Fruit fly (Drosophila melanogaster) whole organism, embryonic: ENCODE measurements around the gene Acat1.

Experiments used
- CG12104 ChIP-seq: fragments of 200-800 bp; sonication (Bioruptor generic); optimal IDR thresholded peaks from 3 replicates; lab custom pipeline; 2016; ENCODE audit warnings: missing biosample characterization, missing genetic modification characterization
- CG13287 ChIP-seq: fragments of 200-800 bp; sonication (Bioruptor generic); IDR thresholded peaks from 2 replicates; pipeline ENCODE4 v1.3.6; 2022; ENCODE audit warnings: missing biosample characterization, missing genetic modification characterization; ENCODE audit not compliant: partially characterized antibody
- CG14710 ChIP-seq: fragments of 200-800 bp; sonication (Bioruptor generic); optimal IDR thresholded peaks from 3 replicates; lab custom pipeline; 2019; ENCODE audit warnings: missing biosample characterization, mild to moderate bottlenecking, missing genetic modification characterization, moderate library complexity
- CG17802 ChIP-seq: fragments of 200-800 bp; sonication (Bioruptor generic); optimal IDR thresholded peaks from 2 replicates; lab custom pipeline; 2018; ENCODE audit warnings: missing biosample characterization, mild to moderate bottlenecking, missing genetic modification characterization, moderate library complexity
- CG1792 ChIP-seq: fragments of 200-800 bp; sonication (Bioruptor generic); optimal IDR thresholded peaks from 2 replicates; lab custom pipeline; 2016; ENCODE audit warnings: missing biosample characterization, missing genetic modification characterization
- CG1832 ChIP-seq: fragments of 200-800 bp; sonication (Bioruptor generic); optimal IDR thresholded peaks from 2 replicates; lab custom pipeline; 2017; ENCODE audit warnings: missing biosample characterization, mild to moderate bottlenecking, missing genetic modification characterization, inconsistent platforms
- CG34224 ChIP-seq: fragments of 200-800 bp; sonication (Bioruptor generic); IDR thresholded peaks from 3 replicates; pipeline ENCODE4 v1.3.6; 2022; ENCODE audit warnings: missing biosample characterization, missing genetic modification characterization; ENCODE audit not compliant: partially characterized antibody
- CG7357 ChIP-seq: fragments of 200-800 bp; sonication (Bioruptor generic); IDR thresholded peaks from 3 replicates; pipeline ENCODE4 v1.3.6; 2022; ENCODE audit warnings: missing biosample characterization, missing genetic modification characterization
- CG7556 ChIP-seq: fragments of 200-800 bp; sonication (Bioruptor generic); optimal IDR thresholded peaks from 2 replicates; lab custom pipeline; 2017; ENCODE audit warnings: missing biosample characterization, mild to moderate bottlenecking, missing genetic modification characterization
- CG8478 ChIP-seq: fragments of >200 bp; optimal IDR thresholded peaks from 2 replicates; lab custom pipeline; 2018
- CoRest ChIP-seq: fragments of 200-800 bp; sonication (Bioruptor generic); optimal IDR thresholded peaks from 3 replicates; lab custom pipeline; 2018; ENCODE audit warnings: missing biosample characterization, mild to moderate bottlenecking, missing genetic modification characterization, moderate library complexity
- Deaf1 ChIP-seq: fragments of 200-800 bp; optimal IDR thresholded peaks from 3 replicates; lab custom pipeline; 2019; ENCODE audit warnings: missing biosample characterization, mild to moderate bottlenecking, missing genetic modification characterization, moderate library complexity
- Dek ChIP-seq: fragments of 200-800 bp; sonication (Bioruptor generic); optimal IDR thresholded peaks from 3 replicates; lab custom pipeline; 2019; ENCODE audit warnings: missing biosample characterization, mild to moderate bottlenecking, missing genetic modification characterization, moderate library complexity
- Dp ChIP-seq: fragments of 200-800 bp; sonication (Bioruptor generic); optimal IDR thresholded peaks from 2 replicates; lab custom pipeline; 2018; ENCODE audit warnings: missing biosample characterization, mild to moderate bottlenecking, missing genetic modification characterization, moderate library complexity
- Hr78 ChIP-seq, 2 experiments: fragments of 200-800 bp in 1 of 2; fragments of >200 bp in 1 of 2; sonication (Bioruptor generic) in 1 of 2; optimal IDR thresholded peaks; 2 replicates each; lab custom pipeline; 2017 to 2019; ENCODE audit warnings: missing biosample characterization in 2 of 2, missing genetic modification characterization in 2 of 2, mild to moderate bottlenecking in 1 of 2, moderate library complexity in 1 of 2
- MTF-1 ChIP-seq: fragments of 200-800 bp; sonication (Bioruptor generic); optimal IDR thresholded peaks from 2 replicates; lab custom pipeline; 2018; ENCODE audit warnings: missing biosample characterization, mild to moderate bottlenecking, missing genetic modification characterization, borderline replicate concordance
- Med ChIP-seq: fragments of 200-800 bp; sonication (Bioruptor generic); peaks from one replicate; lab custom pipeline; 2016; ENCODE audit warnings: missing biosample characterization, missing genetic modification characterization, mild to moderate bottlenecking, inconsistent platforms, moderate library complexity
- Meics ChIP-seq: fragments of 200-800 bp; sonication (Bioruptor generic); optimal IDR thresholded peaks from 2 replicates; lab custom pipeline; 2017; ENCODE audit warnings: missing biosample characterization, mild to moderate bottlenecking, missing genetic modification characterization
- Nf-YB ChIP-seq: fragments of 200-800 bp; sonication (Bioruptor generic); optimal IDR thresholded peaks from 3 replicates; lab custom pipeline; 2019; ENCODE audit warnings: missing biosample characterization, mild to moderate bottlenecking, missing genetic modification characterization, moderate library complexity
- Stat92E ChIP-seq, 3 experiments: fragments of >200 bp in 2 of 3; fragments of 200-800 bp in 1 of 3; sonication (Bioruptor generic) in 1 of 3; optimal IDR thresholded peaks; 2 replicates each; lab custom pipeline; 2017 to 2019; ENCODE audit warnings: missing biosample characterization in 3 of 3, missing genetic modification characterization in 3 of 3, mild to moderate bottlenecking in 1 of 3, moderate library complexity in 1 of 3
- Trl ChIP-seq, 3 experiments: fragments of >200 bp in 2 of 3; fragments of 200-800 bp in 1 of 3; sonication (Bioruptor generic) in 1 of 3; optimal IDR thresholded peaks; 2 replicates in 1 of 3; 3 replicates in 2 of 3; lab custom pipeline; 2016 to 2017; ENCODE audit warnings: missing biosample characterization in 1 of 3, missing genetic modification characterization in 1 of 3
- bsh ChIP-seq, 2 experiments: fragments of 200-800 bp; sonication (Bioruptor generic); optimal IDR thresholded peaks; 2 replicates each; lab custom pipeline; 2017 to 2018; ENCODE audit warnings: mild to moderate bottlenecking in 2 of 2, missing biosample characterization in 2 of 2, missing genetic modification characterization in 2 of 2, moderate library complexity in 1 of 2
- btn ChIP-seq: fragments of 200-800 bp; sonication (Bioruptor generic); optimal IDR thresholded peaks from 2 replicates; lab custom pipeline; 2016; ENCODE audit warnings: missing biosample characterization, missing genetic modification characterization
- cg ChIP-seq: fragments of 200-800 bp; sonication (Bioruptor generic); optimal IDR thresholded peaks from 3 replicates; lab custom pipeline; 2019; ENCODE audit warnings: missing biosample characterization, mild to moderate bottlenecking, missing genetic modification characterization, moderate library complexity
- chinmo ChIP-seq: fragments of 200-800 bp; sonication (Bioruptor generic); IDR thresholded peaks from 4 replicates; pipeline ENCODE4 v1.3.6; 2022; ENCODE audit warnings: missing biosample characterization, missing genetic modification characterization; ENCODE audit not compliant: partially characterized antibody
- crol ChIP-seq: fragments of 200-800 bp; sonication (Bioruptor generic); IDR thresholded peaks from 2 replicates; pipeline ENCODE4 v1.3.6; 2022; ENCODE audit warnings: missing biosample characterization, missing genetic modification characterization
- cwo ChIP-seq: fragments of 200-800 bp; sonication (Bioruptor generic); optimal IDR thresholded peaks from 3 replicates; lab custom pipeline; 2017; ENCODE audit warnings: missing biosample characterization, missing genetic modification characterization, mild to moderate bottlenecking, moderate library complexity, missing genetic modification reagents
- gcm2 ChIP-seq: fragments of 200-800 bp; sonication (Bioruptor generic); optimal IDR thresholded peaks from 2 replicates; lab custom pipeline; 2016; ENCODE audit warnings: missing biosample characterization, missing genetic modification characterization
- h ChIP-seq: fragments of >200 bp; optimal IDR thresholded peaks from 2 replicates; lab custom pipeline; 2017
- kni ChIP-seq: fragments of 200-800 bp; sonication (Bioruptor generic); optimal IDR thresholded peaks from 3 replicates; lab custom pipeline; 2017; ENCODE audit warnings: mild to moderate bottlenecking, missing biosample characterization, missing genetic modification reagents, missing genetic modification characterization
- nerfin-1 ChIP-seq: fragments of 200-800 bp; sonication (Bioruptor generic); optimal IDR thresholded peaks from 3 replicates; lab custom pipeline; 2019; ENCODE audit warnings: missing biosample characterization, mild to moderate bottlenecking, missing genetic modification characterization, moderate library complexity
- nom ChIP-seq: fragments of 200-800 bp; sonication (Bioruptor generic); optimal IDR thresholded peaks from 2 replicates; lab custom pipeline; 2017; ENCODE audit warnings: missing biosample characterization, missing genetic modification characterization, mild to moderate bottlenecking, moderate library complexity, missing genetic modification reagents
- onecut ChIP-seq: fragments of 200-800 bp; sonication (Bioruptor generic); IDR thresholded peaks from 2 replicates; pipeline ENCODE4 v1.3.6; 2022; ENCODE audit warnings: missing biosample characterization, missing genetic modification characterization
- pros ChIP-seq: fragments of 200-800 bp; sonication (Bioruptor generic); optimal IDR thresholded peaks from 3 replicates; lab custom pipeline; 2019; ENCODE audit warnings: missing biosample characterization, mild to moderate bottlenecking, missing genetic modification characterization, moderate library complexity
- sens-2 ChIP-seq: fragments of 200-800 bp; sonication (Bioruptor generic); IDR thresholded peaks from 2 replicates; pipeline ENCODE4 v1.3.6; 2022; ENCODE audit warnings: missing biosample characterization, missing genetic modification characterization
- seq ChIP-seq: fragments of 200-800 bp; sonication (Bioruptor generic); IDR thresholded peaks from 2 replicates; pipeline ENCODE4 v1.3.6; 2022; ENCODE audit warnings: missing biosample characterization, missing genetic modification characterization
- tna ChIP-seq: fragments of 200-800 bp; sonication (Bioruptor generic); IDR thresholded peaks from 2 replicates; pipeline ENCODE4 v1.3.6; 2022; ENCODE audit warnings: missing biosample characterization, missing genetic modification characterization; ENCODE audit not compliant: partially characterized antibody

Gene Acat1

DNA sequence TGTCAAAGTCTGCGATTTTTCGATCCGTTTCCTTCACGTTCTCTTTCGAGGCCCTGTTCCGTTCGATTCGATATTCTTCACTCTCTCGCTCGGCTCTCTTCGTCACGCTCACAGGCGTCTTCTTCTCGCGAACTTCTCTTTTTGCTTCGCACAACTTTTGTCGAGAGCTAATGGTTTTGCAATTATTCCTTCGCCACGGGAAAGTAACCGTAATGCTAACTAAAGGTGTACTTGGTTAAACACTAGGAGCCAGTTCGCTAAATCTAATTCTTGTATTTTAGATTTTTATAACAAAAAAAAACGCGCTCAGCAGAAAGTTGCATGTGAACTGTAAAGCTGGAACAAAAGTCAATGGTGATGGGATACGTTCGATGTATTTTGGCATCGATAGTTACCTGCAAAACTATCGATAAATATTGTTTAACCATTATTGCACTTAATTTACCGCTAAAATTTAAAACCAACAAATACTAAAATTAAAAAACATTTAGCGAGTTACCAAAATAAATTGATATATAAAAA, 42.5 kb upstream of the Acat1 start, which contains the start of gene mahe (continued):
- TF ChIP-seq h (lab: Kevin White, UChicago) (no peak), Meics (GFP tag; lab: Kevin White, UChicago) (no peak), gcm2 (no peak), Dp (GFP tag; lab: Kevin White, UChicago) (peak; percentile 80), Dek (tag; lab: Kevin White, UChicago) (no peak), CG1792 (GFP tag; lab: Kevin White, UChicago) (no peak), CG17802 (tag; lab: Kevin White, UChicago) (no peak), CoRest (tag; lab: Kevin White, UChicago) (no peak), tna (GFP tag; lab: Robert Waterston, UW) (peak; percentile 63), cwo (GFP tag; lab: Kevin White, UChicago) (no peak), btn (GFP tag; lab: Kevin White, UChicago) (no peak)

DNA sequence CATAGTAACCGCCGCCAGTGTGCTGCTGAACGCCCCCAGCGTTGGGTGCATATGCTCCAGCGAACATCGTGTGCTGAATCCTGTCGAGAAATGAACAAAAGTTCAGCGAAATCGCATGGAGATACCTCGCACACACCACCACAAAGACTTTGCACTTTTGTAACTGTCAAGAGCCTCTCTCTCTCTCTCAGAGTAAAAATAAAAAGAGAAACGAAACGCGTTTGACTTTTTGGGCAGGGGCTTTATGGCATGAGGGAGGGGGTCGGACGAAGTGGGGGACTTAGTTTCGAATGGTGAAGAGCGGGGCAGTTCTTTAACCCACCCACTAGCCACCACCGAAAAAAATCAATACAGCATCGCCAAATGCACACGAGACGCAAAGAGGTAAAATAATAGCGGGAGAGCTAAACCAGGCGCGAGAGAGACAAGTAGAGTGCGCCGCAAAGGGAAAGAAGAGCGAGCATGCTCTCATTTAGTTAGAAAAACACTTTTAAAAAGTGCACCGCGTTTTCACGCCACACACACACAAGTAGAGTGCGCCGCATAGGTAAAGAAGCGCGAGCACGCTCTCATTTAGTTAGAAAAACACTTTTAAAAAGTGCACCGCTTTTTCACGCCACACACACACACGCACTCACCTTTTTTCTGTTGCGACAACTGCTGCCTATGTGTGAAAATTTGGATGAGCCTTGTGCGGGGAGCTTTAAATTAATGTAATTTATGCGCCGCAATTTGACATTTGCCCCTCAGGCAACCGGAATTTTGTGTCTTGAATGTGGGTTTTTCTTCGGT, 41.8 kb upstream of the Acat1 start:
- peak; percentile 11 for TF ChIP-seq CG13287 (GFP tag; lab: Robert Waterston, UW)
- peak; percentile 1 for TF ChIP-seq nerfin-1 (tag; lab: Kevin White, UChicago)
- TF ChIP-seq sens-2: no peak
- peak; percentile 6 for TF ChIP-seq CG1832 (GFP tag; lab: Kevin White, UChicago)
- no peak for TF ChIP-seq CG14710 (tag; lab: Kevin White, UChicago)
- TF ChIP-seq Med (GFP tag; lab: Kevin White, UChicago): peak; percentile 65
- peak; percentile 25; the same call in 1 of the 2 replicates for TF ChIP-seq seq (GFP tag; lab: Robert Waterston, UW)
- TF ChIP-seq CG7556 (GFP tag; lab: Kevin White, UChicago): no peak
- TF ChIP-seq Nf-YB (GFP tag; lab: Kevin White, UChicago): no peak
- TF ChIP-seq chinmo: 0 out of 4 replicates have a peak, but pooled peaks have one; percentile 46
- TF ChIP-seq kni (GFP tag; lab: Kevin White, UChicago): peak; percentile 76
- TF ChIP-seq MTF-1 (GFP tag; lab: Kevin White, UChicago): peak; percentile 87
- peak in 1 of 2 experiments; percentile 9 for TF ChIP-seq bsh (GFP tag; optimal IDR thresholded peaks at IDR 0.05; lab: Kevin White, UChicago)
- peak in 1 of 2 experiments; percentile 30 for TF ChIP-seq Hr78 (GFP tag; optimal IDR thresholded peaks at IDR 0.05; lab: Kevin White, UChicago)
- no peak for TF ChIP-seq CG8478 (lab: Kevin White, UChicago)
- peak; percentile 76 for TF ChIP-seq nom (GFP tag; lab: Kevin White, UChicago)
- TF ChIP-seq Trl (optimal IDR thresholded peaks at IDR 0.05; lab: Kevin White, UChicago): peak in 1 of 2 experiments; percentile 91
- TF ChIP-seq Trl (GFP tag; optimal IDR thresholded peaks at IDR 0.05; lab: Kevin White, UChicago): no peak
- TF ChIP-seq pros (GFP tag; lab: Kevin White, UChicago): peak; percentile 72
- TF ChIP-seq onecut (GFP tag; lab: Robert Waterston, UW): peak; percentile 98
- peak in 1 of 3 experiments; percentile 13 for TF ChIP-seq Stat92E (GFP tag; optimal IDR thresholded peaks at IDR 0.05; lab: Kevin White, UChicago)
- TF ChIP-seq cg (GFP tag; lab: Kevin White, UChicago): peak; percentile 83
- no peak for TF ChIP-seq CG12104 (GFP tag; lab: Kevin White, UChicago)
- peak; percentile 27 for TF ChIP-seq Deaf1 (tag; lab: Kevin White, UChicago)
- 0 out of 3 replicates have a peak, but pooled peaks have one; percentile 15 for TF ChIP-seq CG34224
- TF ChIP-seq CG7357 (GFP tag; lab: Robert Waterston, UW): no peak
- TF ChIP-seq crol (GFP tag; lab: Robert Waterston, UW): peak; percentile 94
